Fruit fly (Drosophila melanogaster) whole organism, wandering third instar larva: ENCODE data around the gene LysB.

Experiments
- Abd-B ChIP-seq: fragments of >200 bp; optimal IDR thresholded peaks from 2 replicates; lab custom pipeline; 2017; ENCODE audit warnings: missing biosample characterization, missing genetic modification characterization
- Dfd ChIP-seq: fragments of >200 bp; optimal IDR thresholded peaks from 2 replicates; lab custom pipeline; 2017; ENCODE audit warnings: missing biosample characterization, missing genetic modification characterization
- Dif ChIP-seq: fragments of 200-275, 200-300 bp; sonication (Bioruptor generic); optimal IDR thresholded peaks from 2 replicates; lab custom pipeline; 2018; ENCODE audit warnings: missing biosample characterization, missing genetic modification characterization; ENCODE audit not compliant: partially characterized antibody
- Mio ChIP-seq: sonication (Bioruptor generic); optimal IDR thresholded peaks from 2 replicates; lab custom pipeline; 2016; ENCODE audit warnings: missing biosample characterization, missing genetic modification characterization
- Sp1 ChIP-seq: fragments of 200-800 bp; sonication (Bioruptor generic); optimal IDR thresholded peaks from 3 replicates; lab custom pipeline; 2019; ENCODE audit warnings: missing biosample characterization, mild to moderate bottlenecking, missing genetic modification characterization, moderate library complexity
- fru ChIP-seq: fragments of 200-800 bp; sonication (Bioruptor generic); optimal IDR thresholded peaks from 3 replicates; lab custom pipeline; 2016; ENCODE audit warnings: missing biosample characterization, mild to moderate bottlenecking, missing genetic modification characterization
- pan ChIP-seq: fragments of >200 bp; optimal IDR thresholded peaks from 2 replicates; lab custom pipeline; 2017
- psq ChIP-seq: fragments of 200-800 bp; sonication (Bioruptor generic); optimal IDR thresholded peaks from 3 replicates; lab custom pipeline; 2017; ENCODE audit warnings: missing biosample characterization, mild to moderate bottlenecking, missing genetic modification characterization, moderate library complexity
- tai ChIP-seq: sonication (Bioruptor generic); optimal IDR thresholded peaks from 2 replicates; lab custom pipeline; 2016; ENCODE audit warnings: missing biosample characterization, missing genetic modification characterization
- usp ChIP-seq: fragments of >200 bp; optimal IDR thresholded peaks from 2 replicates; lab custom pipeline; 2017; ENCODE audit warnings: missing biosample characterization, missing genetic modification characterization

dm6 chr3L:1227303-1227797 lies 20.2 kb downstream of the LysB start, which contains the start of gene LysS:
- TF ChIP-seq Dif (GFP tag; lab: Kevin White, UChicago) (no peak), Dfd (no peak), Mio (GFP tag; lab: Kevin White, UChicago) (no peak), psq (GFP tag; lab: Kevin White, UChicago) (no peak), usp (GFP tag; lab: Kevin White, UChicago) (no peak), pan (no peak), Sp1 (no peak), Abd-B (GFP tag; lab: Kevin White, UChicago) (no peak), tai (GFP tag; lab: Kevin White, UChicago) (no peak), fru (GFP tag; lab: Kevin White, UChicago) (no peak)
